Fruit fly (Drosophila melanogaster): ENCODE results near the gene CG43673.

CG43673 gene

DNA sequence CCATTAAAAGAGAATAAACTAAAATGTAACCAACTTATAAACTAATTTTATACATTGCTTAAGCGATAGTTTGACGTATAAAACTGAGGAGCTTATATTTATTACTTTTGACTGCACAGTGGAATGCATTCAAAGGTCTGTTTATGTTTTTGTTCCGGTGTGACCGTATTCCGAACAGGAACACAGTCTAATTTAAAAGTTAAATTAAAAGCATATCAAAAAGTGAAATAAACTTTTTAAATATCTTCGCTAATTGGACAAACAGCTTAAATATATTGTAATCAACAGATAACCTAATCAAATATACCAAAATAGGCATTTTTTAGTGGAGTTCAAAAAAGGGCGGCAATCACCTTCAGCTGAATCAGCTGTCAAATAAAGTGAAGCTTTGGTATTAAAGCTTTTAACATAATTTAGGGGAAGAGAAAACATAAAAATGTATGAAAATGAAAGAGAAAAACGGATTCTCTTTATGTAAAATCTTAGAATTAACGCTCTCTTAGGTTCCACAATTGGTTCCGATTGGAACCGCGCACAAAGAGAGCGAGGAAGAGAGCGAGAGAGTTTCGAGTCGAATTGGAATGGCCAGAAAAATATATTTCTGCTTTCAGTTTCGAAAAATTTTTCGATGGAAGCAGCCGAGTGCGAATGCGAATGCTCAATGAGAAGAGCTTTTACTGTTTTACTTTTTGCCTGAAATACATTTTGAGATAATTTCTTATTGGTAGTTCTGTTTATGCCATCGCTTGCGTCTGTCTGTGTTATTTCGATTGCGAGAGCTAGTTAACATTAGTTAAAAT lies 25.0 kb downstream of the CG43673 start, which contains the start of the genes PGRP-LE and sd (continued):
- TF ChIP-seq ci (GFP tag; IDR thresholded peaks at IDR 0.05) (peak; percentile 23; the same call in 1 of the 3 replicates), MBD-R2 (GFP tag; IDR thresholded peaks at IDR 0.05) (no peak), CG6254 (GFP tag; optimal IDR thresholded peaks at IDR 0.05) (no peak), CG9215 (GFP tag; IDR thresholded peaks at IDR 0.05) (no peak), CG1602 (GFP tag; optimal IDR thresholded peaks at IDR 0.05) (no peak), Hr3 (GFP tag; optimal IDR thresholded peaks at IDR 0.05) (no peak), CG9817 (tag; optimal IDR thresholded peaks at IDR 0.05) (no peak), H2.0 (GFP tag; IDR thresholded peaks at IDR 0.05) (no peak), Hand (GFP tag; optimal IDR thresholded peaks at IDR 0.05) (no peak), CG34376 (GFP tag; optimal IDR thresholded peaks at IDR 0.05) (peak; percentile 44), kay (GFP tag; optimal IDR thresholded peaks at IDR 0.05) (no peak), CG6654 (GFP tag; optimal IDR thresholded peaks at IDR 0.05) (no peak), grau (tag; optimal IDR thresholded peaks at IDR 0.05) (no peak), Ada2b (GFP tag; IDR thresholded peaks at IDR 0.05) (no peak), shn (GFP tag; optimal IDR thresholded peaks at IDR 0.05) (no peak), CG1647 (GFP tag; optimal IDR thresholded peaks at IDR 0.05) (no peak), grn (GFP tag; optimal IDR thresholded peaks at IDR 0.05) (no peak), ftz-f1 (GFP tag; optimal IDR thresholded peaks at IDR 0.05) (no peak), GATAe (GFP tag; conservative IDR thresholded peaks at IDR 0.05) (no peak), HLH3B (GFP tag; IDR thresholded peaks at IDR 0.05) (no peak), Usf (GFP tag; optimal IDR thresholded peaks at IDR 0.05) (no peak), Pdp1 (GFP tag; optimal IDR thresholded peaks at IDR 0.05) (no peak), Hr51 (GFP tag; optimal IDR thresholded peaks at IDR 0.05) (peak in 1 of 2 experiments; percentile 5), so (GFP tag; IDR thresholded peaks at IDR 0.05) (no peak), tup (GFP tag; optimal IDR thresholded peaks at IDR 0.05) (no peak), CG16863 (GFP tag; optimal IDR thresholded peaks at IDR 0.05) (no peak), HmgD (GFP tag; optimal IDR thresholded peaks at IDR 0.05) (no peak), unpg (GFP tag; optimal IDR thresholded peaks at IDR 0.05) (no peak), NFAT (GFP tag; IDR thresholded peaks at IDR 0.05) (no peak), CG15011 (GFP tag; optimal IDR thresholded peaks at IDR 0.05) (no peak), hkb (optimal IDR thresholded peaks at IDR 0.05) (no peak), hkb (GFP tag; IDR thresholded peaks at IDR 0.05) (no peak), CG7987 (GFP tag; optimal IDR thresholded peaks at IDR 0.05) (no peak), oc (tag; optimal IDR thresholded peaks at IDR 0.05) (no peak), caup (GFP tag; optimal IDR thresholded peaks at IDR 0.05; ENCODE audit: severe bottlenecking) (no peak), tap (tag; optimal IDR thresholded peaks at IDR 0.05) (no peak), Sox100B (GFP tag; optimal IDR thresholded peaks at IDR 0.05) (no peak), Oli (tag; optimal IDR thresholded peaks at IDR 0.05) (no peak), CkIIα-i1 (GFP tag; IDR thresholded peaks at IDR 0.05) (no peak), twi (tag; optimal IDR thresholded peaks at IDR 0.05) (no peak), CG2678 (tag; optimal IDR thresholded peaks at IDR 0.05) (no peak), CoRest (tag; optimal IDR thresholded peaks at IDR 0.05) (peak; percentile 12), odd (GFP tag; optimal IDR thresholded peaks at IDR 0.05) (no peak), CG10366 (GFP tag; IDR thresholded peaks at IDR 0.05) (no peak), YL-1 (GFP tag; optimal IDR thresholded peaks at IDR 0.05) (no peak), CG6791 (GFP tag; IDR thresholded peaks at IDR 0.05; ENCODE audit: partially characterized antibody) (no peak), hbn (GFP tag; IDR thresholded peaks at IDR 0.05; ENCODE audit: partially characterized antibody) (no peak), slp2 (GFP tag; optimal IDR thresholded peaks at IDR 0.05) (no peak), slou (GFP tag; optimal IDR thresholded peaks at IDR 0.05) (no peak), ato (GFP tag; IDR thresholded peaks at IDR 0.05; ENCODE audit: partially characterized antibody) (no peak)
